Fruit fly (Drosophila melanogaster): Measurements from ENCODE around the gene Afti.

Afti gene

dm6 chr3R:14326250-14327112 lies at the start of gene Afti, which contains the start of gene ATPsynE (continued):
- TF ChIP-seq usp (GFP tag; optimal IDR thresholded peaks at IDR 0.05) (no peak), Aef1 (GFP tag; IDR thresholded peaks at IDR 0.05) (peak; percentile 73), CG15269 (tag; optimal IDR thresholded peaks at IDR 0.05) (no peak), Antp (GFP tag; optimal IDR thresholded peaks at IDR 0.05) (peak; percentile 67), CG8290 (GFP tag; optimal IDR thresholded peaks at IDR 0.05) (no peak), CG8290 (tag; optimal IDR thresholded peaks at IDR 0.05) (no peak), NK7.1 (GFP tag; optimal IDR thresholded peaks at IDR 0.05) (no peak), Ptx1 (GFP tag; IDR thresholded peaks at IDR 0.05) (peak; percentile 72), pum (GFP tag; optimal IDR thresholded peaks at IDR 0.05) (peak; percentile 81), tx (GFP tag; optimal IDR thresholded peaks at IDR 0.05) (peak; percentile 19), crc (GFP tag; optimal IDR thresholded peaks at IDR 0.05) (peak; percentile 6), Xbp1 (GFP tag; optimal IDR thresholded peaks at IDR 0.05) (peak; percentile 82), grau (tag; optimal IDR thresholded peaks at IDR 0.05) (peak; percentile 70), cg (GFP tag; optimal IDR thresholded peaks at IDR 0.05) (peak; percentile 99), bab2 (GFP tag; optimal IDR thresholded peaks at IDR 0.05) (peak; percentile 70), zfh2 (GFP tag; optimal IDR thresholded peaks at IDR 0.05) (peak; percentile 73), ssp (GFP tag; IDR thresholded peaks at IDR 0.05) (peak; percentile 57; the same call in 1 of the 2 replicates), Camta (GFP tag; optimal IDR thresholded peaks at IDR 0.05) (no peak), CG10543 (GFP tag; optimal IDR thresholded peaks at IDR 0.05) (peak; percentile 85), Dek (tag; optimal IDR thresholded peaks at IDR 0.05) (peak; percentile 54), hkb (optimal IDR thresholded peaks at IDR 0.05) (no peak), hkb (GFP tag; IDR thresholded peaks at IDR 0.05) (peak; percentile 72), so (GFP tag; IDR thresholded peaks at IDR 0.05) (0 out of 3 replicates have a peak, but pooled peaks have one; percentile 20), lmd (GFP tag; IDR thresholded peaks at IDR 0.05) (peak; percentile 78), gfzf (GFP tag; optimal IDR thresholded peaks at IDR 0.05) (peak; percentile 53), Spps (tag; optimal IDR thresholded peaks at IDR 0.05) (no peak), CG30403 (GFP tag; optimal IDR thresholded peaks at IDR 0.05) (peak; percentile 79), dmrt99B (tag; optimal IDR thresholded peaks at IDR 0.05) (no peak), CG17612 (GFP tag; IDR thresholded peaks at IDR 0.05) (no peak), ham (GFP tag; IDR thresholded peaks at IDR 0.05) (peak; percentile 55; the same call in 1 of the 2 replicates), CG1602 (GFP tag; optimal IDR thresholded peaks at IDR 0.05) (peak; percentile 58), sens-2 (GFP tag; IDR thresholded peaks at IDR 0.05) (no peak), CG3065 (GFP tag; optimal IDR thresholded peaks at IDR 0.05) (peak; percentile 37), kah (GFP tag; optimal IDR thresholded peaks at IDR 0.05) (no peak), Rfx (GFP tag; IDR thresholded peaks at IDR 0.05) (peak; percentile 87), CG2678 (tag; optimal IDR thresholded peaks at IDR 0.05) (no peak), CTCF (GFP tag; optimal IDR thresholded peaks at IDR 0.05) (peak; percentile 46), corto (GFP tag; optimal IDR thresholded peaks at IDR 0.05) (no peak), luna (GFP tag; optimal IDR thresholded peaks at IDR 0.05) (peak; percentile 49), gro (GFP tag; optimal IDR thresholded peaks at IDR 0.05) (peak; percentile 49), caup (GFP tag; optimal IDR thresholded peaks at IDR 0.05; ENCODE audit: severe bottlenecking) (peak; percentile 64), CG18011 (GFP tag; optimal IDR thresholded peaks at IDR 0.05) (no peak), bbx (GFP tag; IDR thresholded peaks at IDR 0.05; ENCODE audit: partially characterized antibody) (peak; percentile 66), cas (GFP tag; IDR thresholded peaks at IDR 0.05) (0 out of 2 replicates have a peak, but pooled peaks have one; percentile 28), bcd (GFP tag; optimal IDR thresholded peaks at IDR 0.05) (peak; percentile 72), CG34422 (GFP tag; IDR thresholded peaks at IDR 0.05) (peak; percentile 55), CG8765 (GFP tag; IDR thresholded peaks at IDR 0.05) (no peak), CG11560 (tag; IDR thresholded peaks at IDR 0.05) (peak; percentile 54; the same call in 1 of the 3 replicates), sob (GFP tag; IDR thresholded peaks at IDR 0.05) (peak; percentile 70), br (optimal IDR thresholded peaks at IDR 0.05) (no peak), HHEX (GFP tag; optimal IDR thresholded peaks at IDR 0.05) (peak; percentile 41)

Measured in whole organism, embryonic.